Fruit fly (Drosophila melanogaster) whole organism, embryonic: ENCODE measurements around the gene spn-F.

Experiments used
- B-H2 ChIP-seq: fragments of 200-800 bp; sonication (Bioruptor generic); optimal IDR thresholded peaks from 2 replicates; lab custom pipeline; 2018; ENCODE audit warnings: missing biosample characterization, mild to moderate bottlenecking, missing genetic modification characterization
- CG12391 ChIP-seq: fragments of 200-800 bp; sonication (Bioruptor generic); optimal IDR thresholded peaks from 3 replicates; lab custom pipeline; 2018; ENCODE audit warnings: missing biosample characterization, mild to moderate bottlenecking, missing genetic modification characterization, moderate library complexity
- CG12659 ChIP-seq: fragments of 200-800 bp; sonication (Bioruptor generic); optimal IDR thresholded peaks from 3 replicates; lab custom pipeline; 2017; ENCODE audit warnings: mild to moderate bottlenecking, missing biosample characterization, missing genetic modification reagents, missing genetic modification characterization
- CG12942 ChIP-seq: fragments of 200-800 bp; sonication (Bioruptor generic); optimal IDR thresholded peaks from 3 replicates; lab custom pipeline; 2016; ENCODE audit warnings: missing biosample characterization, missing genetic modification characterization
- CG14014 ChIP-seq: fragments of 200-800 bp; sonication (Bioruptor generic); IDR thresholded peaks from 2 replicates; pipeline ENCODE4 v1.3.6; 2022; ENCODE audit warnings: missing biosample characterization, missing genetic modification characterization
- CG15479 ChIP-seq: fragments of 200-800 bp; sonication (Bioruptor generic); optimal IDR thresholded peaks from 3 replicates; lab custom pipeline; 2019; ENCODE audit warnings: missing biosample characterization, mild to moderate bottlenecking, missing genetic modification characterization, moderate library complexity
- CG15601 ChIP-seq: fragments of 200-800 bp; sonication (Bioruptor generic); optimal IDR thresholded peaks from 3 replicates; lab custom pipeline; 2019; ENCODE audit warnings: missing biosample characterization, mild to moderate bottlenecking, missing genetic modification characterization, moderate library complexity
- CG16813 ChIP-seq: fragments of 200-800 bp; sonication (Bioruptor generic); IDR thresholded peaks from 3 replicates; pipeline ENCODE4 v1.3.6; 2022; ENCODE audit warnings: missing biosample characterization, missing genetic modification characterization; ENCODE audit not compliant: partially characterized antibody
- CG17385 ChIP-seq: fragments of 200-800 bp; sonication (Bioruptor generic); optimal IDR thresholded peaks from 3 replicates; lab custom pipeline; 2018; ENCODE audit warnings: missing biosample characterization, mild to moderate bottlenecking, missing genetic modification characterization
- CG17568 ChIP-seq: fragments of 200-800 bp; sonication (Bioruptor generic); optimal IDR thresholded peaks from 2 replicates; lab custom pipeline; 2018; ENCODE audit warnings: missing biosample characterization, mild to moderate bottlenecking, missing genetic modification characterization, moderate library complexity
- CG18599 ChIP-seq: fragments of 200-800 bp; sonication (Bioruptor generic); optimal IDR thresholded peaks from 3 replicates; lab custom pipeline; 2017; ENCODE audit warnings: missing biosample characterization, missing genetic modification characterization, mild to moderate bottlenecking, moderate library complexity, missing genetic modification reagents
- CG2120 ChIP-seq: fragments of 200-800 bp; sonication (Bioruptor generic); optimal IDR thresholded peaks from 3 replicates; lab custom pipeline; 2016; ENCODE audit warnings: missing biosample characterization, missing genetic modification characterization
- CG4360 ChIP-seq: fragments of 200-800 bp; sonication (Bioruptor generic); IDR thresholded peaks from 2 replicates; pipeline ENCODE4 v1.3.6; 2022; ENCODE audit warnings: missing biosample characterization, missing genetic modification characterization
- CG4404 ChIP-seq: fragments of 200-800 bp; sonication (Bioruptor generic); IDR thresholded peaks from 2 replicates; pipeline ENCODE4 v1.3.6; 2022; ENCODE audit warnings: missing biosample characterization, missing genetic modification characterization
- CG4730 ChIP-seq: fragments of 200-800 bp; sonication (Bioruptor generic); IDR thresholded peaks from 2 replicates; pipeline ENCODE4 v1.3.6; 2022; ENCODE audit warnings: missing biosample characterization, missing genetic modification characterization
- CG4854 ChIP-seq: fragments of 200-800 bp; sonication (Bioruptor generic); optimal IDR thresholded peaks from 2 replicates; lab custom pipeline; 2016; ENCODE audit warnings: missing biosample characterization, missing genetic modification characterization, inconsistent platforms
- CG7745 ChIP-seq: fragments of 200-800 bp; sonication (Bioruptor generic); optimal IDR thresholded peaks from 2 replicates; lab custom pipeline; 2018; ENCODE audit warnings: missing biosample characterization, mild to moderate bottlenecking, missing genetic modification characterization, moderate library complexity
- CG9727 ChIP-seq: fragments of 200-800 bp; sonication (Bioruptor generic); optimal IDR thresholded peaks from 3 replicates; lab custom pipeline; 2017; ENCODE audit warnings: missing biosample characterization, mild to moderate bottlenecking, missing genetic modification characterization
- D19A ChIP-seq: fragments of 200-800 bp; optimal IDR thresholded peaks from 3 replicates; lab custom pipeline; 2019; ENCODE audit warnings: missing biosample characterization, mild to moderate bottlenecking, missing genetic modification characterization, moderate library complexity
- Dad ChIP-seq: fragments of 200-800 bp; sonication (Bioruptor generic); optimal IDR thresholded peaks from 3 replicates; lab custom pipeline; 2016; ENCODE audit warnings: missing biosample characterization, missing genetic modification characterization
- Dip3 ChIP-seq: fragments of 200-800 bp; sonication (Bioruptor generic); optimal IDR thresholded peaks from 3 replicates; lab custom pipeline; 2016; ENCODE audit warnings: missing biosample characterization, missing genetic modification characterization
- Doc3 ChIP-seq: fragments of 200-800 bp; sonication (Bioruptor generic); IDR thresholded peaks from 3 replicates; pipeline ENCODE4 v1.3.6; 2022; ENCODE audit warnings: missing biosample characterization, missing genetic modification characterization; ENCODE audit not compliant: partially characterized antibody
- Fer1 ChIP-seq: fragments of 200-800 bp; sonication (Bioruptor generic); optimal IDR thresholded peaks from 2 replicates; lab custom pipeline; 2017; ENCODE audit warnings: missing biosample characterization, mild to moderate bottlenecking, missing genetic modification characterization
- HmgZ ChIP-seq: fragments of 200-800 bp; sonication (Bioruptor generic); optimal IDR thresholded peaks from 2 replicates; lab custom pipeline; 2018; ENCODE audit warnings: missing biosample characterization, mild to moderate bottlenecking, missing genetic modification characterization
- Hr51 ChIP-seq, 2 experiments: fragments of 200-800 bp; sonication (Bioruptor generic); optimal IDR thresholded peaks; 2 replicates in 1 of 2; 3 replicates in 1 of 2; lab custom pipeline; 2016 to 2018; ENCODE audit warnings: missing biosample characterization in 2 of 2, missing genetic modification characterization in 2 of 2, mild to moderate bottlenecking in 1 of 2, moderate library complexity in 1 of 2
- Lhr ChIP-seq: fragments of 200-800 bp; sonication (Bioruptor generic); optimal IDR thresholded peaks from 3 replicates; lab custom pipeline; 2017; ENCODE audit warnings: mild to moderate bottlenecking, missing biosample characterization, missing genetic modification reagents, missing genetic modification characterization
- Max ChIP-seq: fragments of 200-800 bp; sonication (Bioruptor generic); optimal IDR thresholded peaks from 2 replicates; lab custom pipeline; 2016; ENCODE audit warnings: missing biosample characterization, mild to moderate bottlenecking, missing genetic modification characterization
- Sin3A ChIP-seq: fragments of >200 bp; optimal IDR thresholded peaks from 2 replicates; lab custom pipeline; 2018
- ato ChIP-seq: fragments of 200-800 bp; sonication (Bioruptor generic); IDR thresholded peaks from 2 replicates; pipeline ENCODE4 v1.3.6; 2022; ENCODE audit warnings: missing biosample characterization, missing genetic modification characterization; ENCODE audit not compliant: partially characterized antibody
- bab2 ChIP-seq: fragments of 200-800 bp; sonication (Bioruptor generic); optimal IDR thresholded peaks from 2 replicates; lab custom pipeline; 2016; ENCODE audit warnings: missing biosample characterization, missing genetic modification characterization
- bbx ChIP-seq: fragments of 200-800 bp; sonication (Bioruptor generic); IDR thresholded peaks from 2 replicates; pipeline ENCODE4 v1.3.6; 2022; ENCODE audit warnings: missing biosample characterization, missing genetic modification characterization; ENCODE audit not compliant: partially characterized antibody
- crol ChIP-seq: fragments of 200-800 bp; sonication (Bioruptor generic); IDR thresholded peaks from 2 replicates; pipeline ENCODE4 v1.3.6; 2022; ENCODE audit warnings: missing biosample characterization, missing genetic modification characterization
- ewg ChIP-seq: fragments of 200-800 bp; sonication (Bioruptor generic); optimal IDR thresholded peaks from 3 replicates; lab custom pipeline; 2017; ENCODE audit warnings: mild to moderate bottlenecking, missing biosample characterization, missing genetic modification reagents, missing genetic modification characterization
- exex ChIP-seq: fragments of 200-800 bp; sonication (Bioruptor generic); optimal IDR thresholded peaks from 4 replicates; lab custom pipeline; 2018; ENCODE audit warnings: missing biosample characterization, mild to moderate bottlenecking, missing genetic modification characterization, moderate library complexity
- fd64A ChIP-seq: fragments of 200-800 bp; sonication (Bioruptor generic); optimal IDR thresholded peaks from 3 replicates; lab custom pipeline; 2018; ENCODE audit warnings: missing biosample characterization, mild to moderate bottlenecking, missing genetic modification characterization
- gfzf ChIP-seq: fragments of 200-800 bp; sonication (Bioruptor generic); optimal IDR thresholded peaks from 2 replicates; lab custom pipeline; 2016; ENCODE audit warnings: missing biosample characterization, mild to moderate bottlenecking, missing genetic modification characterization, moderate library complexity
- kah ChIP-seq: fragments of 200-800 bp; sonication (Bioruptor generic); optimal IDR thresholded peaks from 2 replicates; lab custom pipeline; 2018; ENCODE audit warnings: missing biosample characterization, mild to moderate bottlenecking, missing genetic modification characterization
- nmo ChIP-seq: fragments of 200-800 bp; sonication (Bioruptor generic); optimal IDR thresholded peaks from 2 replicates; lab custom pipeline; 2018; ENCODE audit warnings: missing biosample characterization, mild to moderate bottlenecking, missing genetic modification characterization, moderate library complexity
- pfk ChIP-seq: fragments of 200-800 bp; sonication (Bioruptor generic); optimal IDR thresholded peaks from 2 replicates; lab custom pipeline; 2018; ENCODE audit warnings: missing biosample characterization, mild to moderate bottlenecking, missing genetic modification characterization, moderate library complexity
- sc ChIP-seq, 3 experiments: fragments of >200 bp in 2 of 3; fragments of 200-800 bp in 1 of 3; sonication (Bioruptor generic) in 1 of 3; optimal IDR thresholded peaks; 2 replicates in 2 of 3; 3 replicates in 1 of 3; lab custom pipeline; 2017; ENCODE audit warnings: mild to moderate bottlenecking in 1 of 3, missing biosample characterization in 1 of 3, missing genetic modification characterization in 1 of 3, missing genetic modification reagents in 1 of 3
- sob ChIP-seq: fragments of 200-800 bp; sonication (Bioruptor generic); IDR thresholded peaks from 2 replicates; pipeline ENCODE4 v1.3.6; 2022; ENCODE audit warnings: missing biosample characterization, missing genetic modification characterization
- ttk ChIP-seq: fragments of 200-800 bp; sonication (Bioruptor generic); IDR thresholded peaks from 2 replicates; pipeline ENCODE4 v2.1.2; 2022; ENCODE audit warnings: missing biosample characterization, missing genetic modification characterization
- unpg ChIP-seq: fragments of 200-800 bp; sonication (Bioruptor generic); optimal IDR thresholded peaks from 3 replicates; lab custom pipeline; 2018; ENCODE audit warnings: missing biosample characterization, mild to moderate bottlenecking, missing genetic modification characterization, moderate library complexity
- zen2 ChIP-seq: fragments of 200-800 bp; sonication (Bioruptor generic); IDR thresholded peaks from 3 replicates; pipeline ENCODE4 v1.3.6; 2022; ENCODE audit warnings: missing biosample characterization, missing genetic modification characterization; ENCODE audit not compliant: partially characterized antibody

spn-F gene

DNA sequence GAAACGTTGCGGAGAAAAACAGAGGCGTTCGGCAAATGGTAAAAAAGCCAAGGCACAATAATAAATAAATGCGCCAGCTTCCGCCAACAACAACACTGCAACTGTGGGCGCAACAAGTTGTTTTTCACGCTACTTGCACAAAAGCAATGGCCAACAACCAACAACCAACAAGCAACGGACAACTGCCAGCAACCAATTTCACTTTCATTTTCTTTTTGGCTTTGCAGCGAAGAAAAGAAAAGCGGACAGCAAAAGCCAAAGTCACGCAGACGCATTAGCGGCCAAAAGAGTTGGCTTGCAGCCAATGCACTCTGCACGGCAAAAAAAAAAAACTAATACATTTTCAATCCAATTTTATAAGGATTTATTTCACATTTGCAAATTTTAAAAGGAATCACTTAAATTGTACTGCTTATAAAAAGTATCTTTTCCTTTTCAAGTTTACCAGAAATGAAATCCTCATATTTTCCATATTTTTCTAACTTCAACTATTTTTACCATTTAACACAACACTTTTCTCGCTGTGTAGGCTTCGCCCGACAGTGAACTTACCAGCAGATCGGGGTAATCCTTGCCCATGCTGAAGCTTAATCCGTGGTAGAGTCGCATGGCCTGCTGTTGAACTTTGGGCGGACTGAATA, 3.7 kb upstream of the spn-F start (continued):
- no peak for TF ChIP-seq CG4404

dm6 chr3R:31252093-31252962, 2.6 kb upstream of the spn-F start, which contains the start of the genes qless and mRpL32:
qless (minus strand) TSS chr3R:31252608.
mRpL32 (plus strand) TSS chr3R:31252872.
- TF ChIP-seq CG16813 (peak; percentile 70), CG2120 (GFP tag; lab: Kevin White, UChicago) (peak; percentile 68), CG12659 (GFP tag; lab: Kevin White, UChicago) (peak; percentile 35), CG7745 (tag; lab: Kevin White, UChicago) (no peak), ewg (GFP tag; lab: Kevin White, UChicago) (peak; percentile 19), CG9727 (GFP tag; lab: Kevin White, UChicago) (peak; percentile 60), Max (peak; percentile 76), zen2 (GFP tag; lab: Robert Waterston, UW) (no peak; the same call in 2 of the 3 replicates), kah (GFP tag; lab: Kevin White, UChicago) (no peak), sc (optimal IDR thresholded peaks at IDR 0.05; lab: Kevin White, UChicago) (no peak), sc (GFP tag; optimal IDR thresholded peaks at IDR 0.05; lab: Kevin White, UChicago) (no peak), Hr51 (GFP tag; optimal IDR thresholded peaks at IDR 0.05; lab: Kevin White, UChicago) (no peak), CG17568 (GFP tag; lab: Kevin White, UChicago) (no peak), pfk (GFP tag; lab: Kevin White, UChicago) (no peak), unpg (peak; percentile 53), Fer1 (peak; percentile 28), ttk (GFP tag; lab: Robert Waterston, UW) (peak; percentile 70), crol (no peak), Dad (GFP tag; lab: Kevin White, UChicago) (peak; percentile 89), Lhr (GFP tag; lab: Kevin White, UChicago) (no peak), CG18599 (GFP tag; lab: Kevin White, UChicago) (peak; percentile 55), CG12942 (no peak), CG4360 (peak; percentile 47), CG12391 (tag; lab: Kevin White, UChicago) (peak; percentile 48), bbx (peak; percentile 63), CG4854 (GFP tag; lab: Kevin White, UChicago) (peak; percentile 48), CG14014 (GFP tag; lab: Robert Waterston, UW) (no peak), Doc3 (GFP tag; lab: Robert Waterston, UW) (peak; percentile 86), Sin3A (lab: Kevin White, UChicago) (peak; percentile 64), D19A (tag; lab: Kevin White, UChicago) (no peak), HmgZ (tag; lab: Kevin White, UChicago) (peak; percentile 7), bab2 (GFP tag; lab: Kevin White, UChicago) (peak; percentile 71), B-H2 (GFP tag; lab: Kevin White, UChicago) (peak; percentile 30), CG15479 (GFP tag; lab: Kevin White, UChicago) (peak; percentile 56), Dip3 (GFP tag; lab: Kevin White, UChicago) (peak; percentile 19), CG17385 (peak; percentile 27), CG4730 (GFP tag; lab: Robert Waterston, UW) (peak; percentile 76), exex (no peak), sob (GFP tag; lab: Robert Waterston, UW) (peak; percentile 78), ato (GFP tag; lab: Robert Waterston, UW) (no peak), nmo (GFP tag; lab: Kevin White, UChicago) (peak; percentile 71), CG15601 (no peak), gfzf (GFP tag; lab: Kevin White, UChicago) (peak; percentile 49), fd64A (no peak)
